Worm (Caenorhabditis elegans) whole organism, L4 larva: ENCODE measurements around the gene W04D12.1.

ENCODE experiments used
- F37D6.2 ChIP-seq: sonication (generic microtip); optimal IDR thresholded peaks from 2 replicates; lab custom pipeline; 2016; ENCODE audit warnings: mild to moderate bottlenecking, missing genetic modification characterization, missing compliant biosample characterization
- T20F7.1 ChIP-seq: fragments of 200-800 bp; sonication (Bioruptor generic); optimal IDR thresholded peaks from 2 replicates; lab custom pipeline; 2018; ENCODE audit warnings: mild to moderate bottlenecking, missing genetic modification characterization, missing compliant biosample characterization
- Y105C5A.15 ChIP-seq: fragments of 200-800 bp; sonication (Bioruptor generic); IDR thresholded peaks from 2 replicates; pipeline ENCODE4 v1.3.6; 2022; ENCODE audit warnings: missing genetic modification characterization, missing compliant biosample characterization
- Y5F2A.4 ChIP-seq: fragments of 200-800 bp; sonication (Bioruptor generic); optimal IDR thresholded peaks from 2 replicates; lab custom pipeline; 2018; ENCODE audit warnings: mild to moderate bottlenecking, missing genetic modification characterization, missing compliant biosample characterization
- Y75B8A.6 ChIP-seq: fragments of 200-800 bp; sonication (Bioruptor generic); IDR thresholded peaks from 2 replicates; pipeline ENCODE4 v1.3.6; 2022; ENCODE audit warnings: missing genetic modification reagents, missing genetic modification characterization, missing compliant biosample characterization
- ZK337.2 ChIP-seq: fragments of 200-800 bp; sonication (Bioruptor generic); IDR thresholded peaks from 2 replicates; pipeline ENCODE4 v1.3.6; 2022; ENCODE audit warnings: missing genetic modification reagents, missing genetic modification characterization, missing compliant biosample characterization
- aha-1 ChIP-seq: fragments of 150-350 bp; peaks from one replicate; lab custom pipeline; 2014; ENCODE audit warnings: missing biosample characterization, missing genetic modification characterization
- ama-1 ChIP-seq: fragments of 150-350 bp; optimal IDR thresholded peaks from 2 replicates; lab custom pipeline; 2014; ENCODE audit warnings: inconsistent platforms, mixed read lengths
- arid-1 ChIP-seq: fragments of 200-800 bp; sonication (Bioruptor generic); conservative IDR thresholded peaks from 2 replicates; pipeline ENCODE4 v1.3.6; 2022; ENCODE audit warnings: missing genetic modification reagents, missing genetic modification characterization, missing compliant biosample characterization
- attf-4 ChIP-seq: sonication (generic microtip); optimal IDR thresholded peaks from 3 replicates; lab custom pipeline; 2017; ENCODE audit warnings: missing biosample characterization, missing genetic modification characterization
- ceh-28 ChIP-seq: fragments of 150-350 bp; optimal IDR thresholded peaks from 2 replicates; lab custom pipeline; 2014; ENCODE audit warnings: missing biosample characterization, missing genetic modification reagents, missing genetic modification characterization
- ceh-32 ChIP-seq: sonication (generic microtip); optimal IDR thresholded peaks from 2 replicates; lab custom pipeline; 2016; ENCODE audit warnings: mild to moderate bottlenecking, missing genetic modification characterization, missing compliant biosample characterization; ENCODE audit not compliant: poor library complexity
- ceh-44 ChIP-seq: fragments of 200-800 bp; sonication (Bioruptor generic); IDR thresholded peaks from 2 replicates; pipeline ENCODE4 v1.3.6; 2022; ENCODE audit warnings: missing genetic modification reagents, missing genetic modification characterization, missing compliant biosample characterization
- ceh-62 ChIP-seq: sonication (generic microtip); optimal IDR thresholded peaks from 2 replicates; lab custom pipeline; 2017; ENCODE audit warnings: missing biosample characterization, missing genetic modification characterization
- cey-2 ChIP-seq: sonication (generic microtip); optimal IDR thresholded peaks from 3 replicates; lab custom pipeline; 2017; ENCODE audit warnings: missing genetic modification characterization, mild to moderate bottlenecking, missing compliant biosample characterization, antibody characterized with exemption, borderline replicate concordance; ENCODE audit not compliant: insufficient read depth
- ctbp-1 ChIP-seq: fragments of 200-800 bp; sonication (Bioruptor generic); IDR thresholded peaks from 2 replicates; pipeline ENCODE4 v1.3.6; 2022; ENCODE audit warnings: missing genetic modification reagents, missing genetic modification characterization, missing compliant biosample characterization
- daf-16 ChIP-seq, 3 experiments: sonication (generic microtip); optimal IDR thresholded peaks; 2 replicates each; lab custom pipeline; 2016 to 2017; ENCODE audit warnings: missing genetic modification characterization in 3 of 3, missing genetic modification reagents in 3 of 3, mild to moderate bottlenecking in 2 of 3, missing compliant biosample characterization in 2 of 3, missing biosample characterization in 1 of 3, moderate library complexity in 1 of 3
- daf-19 ChIP-seq: fragments of 200-800 bp; sonication (Bioruptor generic); conservative IDR thresholded peaks from 2 replicates; pipeline ENCODE4 v1.3.6; 2022; ENCODE audit warnings: missing genetic modification characterization, missing compliant biosample characterization
- dmd-6 ChIP-seq: fragments of 200-800 bp; sonication (Bioruptor generic); IDR thresholded peaks from 2 replicates; pipeline ENCODE4 v1.3.6; 2022; ENCODE audit warnings: missing genetic modification reagents, missing genetic modification characterization, missing compliant biosample characterization
- dve-1 ChIP-seq: sonication (generic microtip); optimal IDR thresholded peaks from 2 replicates; lab custom pipeline; 2017; ENCODE audit warnings: antibody characterized with exemption, mild to moderate bottlenecking, missing genetic modification characterization, missing compliant biosample characterization; ENCODE audit not compliant: insufficient read depth
- egl-43 ChIP-seq: fragments of 200-800 bp; sonication (Bioruptor generic); IDR thresholded peaks from 2 replicates; pipeline ENCODE4 v1.3.6; 2022; ENCODE audit warnings: missing genetic modification reagents, missing genetic modification characterization, missing compliant biosample characterization
- fkh-10 ChIP-seq: fragments of 150-350 bp; optimal IDR thresholded peaks from 2 replicates; lab custom pipeline; 2014; ENCODE audit warnings: missing biosample characterization, missing genetic modification reagents, missing genetic modification characterization
- fos-1 ChIP-seq: fragments of 150-350 bp; optimal IDR thresholded peaks from 2 replicates; lab custom pipeline; 2014; ENCODE audit warnings: missing biosample characterization, missing genetic modification characterization
- gei-8 ChIP-seq: fragments of 200-800 bp; sonication (Bioruptor generic); optimal IDR thresholded peaks from 2 replicates; lab custom pipeline; 2018; ENCODE audit warnings: mild to moderate bottlenecking, missing genetic modification characterization, missing compliant biosample characterization
- hlh-30 ChIP-seq: sonication (generic microtip); optimal IDR thresholded peaks from 2 replicates; lab custom pipeline; 2017; ENCODE audit warnings: antibody characterized with exemption, mild to moderate bottlenecking, missing genetic modification characterization, missing compliant biosample characterization; ENCODE audit not compliant: insufficient read depth
- jun-1 ChIP-seq: fragments of 150-350 bp; optimal IDR thresholded peaks from 2 replicates; lab custom pipeline; 2014; ENCODE audit warnings: missing biosample characterization, missing genetic modification reagents, missing genetic modification characterization
- lin-1 ChIP-seq: fragments of 200-800 bp; sonication (Bioruptor generic); IDR thresholded peaks from 2 replicates; pipeline ENCODE4 v1.3.6; 2022; ENCODE audit warnings: missing genetic modification reagents, missing genetic modification characterization, missing compliant biosample characterization
- lin-15B ChIP-seq: fragments of 150-350 bp; sonication (generic microtip); optimal IDR thresholded peaks from 3 replicates; lab custom pipeline; 2014; ENCODE audit warnings: missing biosample characterization, missing genetic modification characterization
- lin-38 ChIP-seq: fragments of 200-800 bp; sonication (Bioruptor generic); IDR thresholded peaks from 2 replicates; pipeline ENCODE4 v1.3.6; 2022; ENCODE audit warnings: missing genetic modification reagents, missing genetic modification characterization, missing compliant biosample characterization
- madf-5 ChIP-seq, 2 experiments: fragments of 200-800 bp; sonication (Bioruptor generic); IDR thresholded peaks; 2 replicates each; pipeline ENCODE4 v1.3.6; 2022; ENCODE audit warnings: missing compliant biosample characterization in 2 of 2, missing genetic modification characterization in 2 of 2
- mdt-29 ChIP-seq: fragments of 200-800 bp; sonication (Bioruptor generic); IDR thresholded peaks from 2 replicates; pipeline ENCODE4 v1.3.6; 2022; ENCODE audit warnings: missing genetic modification reagents, missing genetic modification characterization, missing compliant biosample characterization
- mes-2 ChIP-seq: sonication (generic microtip); optimal IDR thresholded peaks from 2 replicates; lab custom pipeline; 2016; ENCODE audit warnings: missing genotype, mild to moderate bottlenecking, missing genetic modification characterization, missing compliant biosample characterization; ENCODE audit not compliant: poor library complexity, severe bottlenecking
- mxl-2 ChIP-seq: fragments of 200-800 bp; sonication (Bioruptor generic); conservative IDR thresholded peaks from 2 replicates; pipeline ENCODE4 v1.3.6; 2022; ENCODE audit warnings: missing genetic modification reagents, missing genetic modification characterization, missing compliant biosample characterization
- nhr-10 ChIP-seq: fragments of 150-350 bp; optimal IDR thresholded peaks from 2 replicates; lab custom pipeline; 2014; ENCODE audit warnings: missing biosample characterization, missing genetic modification characterization
- nhr-11 ChIP-seq: fragments of 150-350 bp; optimal IDR thresholded peaks from 2 replicates; lab custom pipeline; 2014; ENCODE audit warnings: missing biosample characterization, missing genetic modification characterization
- nhr-237 ChIP-seq: sonication (generic microtip); optimal IDR thresholded peaks from 2 replicates; lab custom pipeline; 2017; ENCODE audit warnings: missing biosample characterization, missing genetic modification characterization
- nhr-28 ChIP-seq: fragments of 150-350 bp; optimal IDR thresholded peaks from 2 replicates; lab custom pipeline; 2014; ENCODE audit warnings: missing biosample characterization, missing genetic modification characterization
- nhr-42 ChIP-seq: fragments of 200-800 bp; sonication (Bioruptor generic); IDR thresholded peaks from 2 replicates; pipeline ENCODE4 v1.3.6; 2022; ENCODE audit warnings: missing genetic modification characterization, missing compliant biosample characterization
- nhr-48 ChIP-seq: sonication (generic microtip); optimal IDR thresholded peaks from 2 replicates; lab custom pipeline; 2016; ENCODE audit warnings: mild to moderate bottlenecking, missing genetic modification characterization, missing compliant biosample characterization
- nhr-6 ChIP-seq: fragments of 150-350 bp; optimal IDR thresholded peaks from 2 replicates; lab custom pipeline; 2014; ENCODE audit warnings: missing biosample characterization, missing genetic modification characterization
- saeg-2 ChIP-seq: fragments of 200-800 bp; sonication (Bioruptor generic); IDR thresholded peaks from 2 replicates; pipeline ENCODE4 v1.3.6; 2022; ENCODE audit warnings: missing genetic modification reagents, missing genetic modification characterization, missing compliant biosample characterization
- sdz-12 ChIP-seq: fragments of 200-800 bp; sonication (Bioruptor generic); optimal IDR thresholded peaks from 2 replicates; lab custom pipeline; 2018; ENCODE audit warnings: mild to moderate bottlenecking, missing genetic modification characterization, missing compliant biosample characterization
- tag-97 ChIP-seq: fragments of 200-800 bp; sonication (Bioruptor generic); IDR thresholded peaks from 2 replicates; pipeline ENCODE4 v1.3.6; 2022; ENCODE audit warnings: missing genetic modification characterization, missing compliant biosample characterization
- zfp-2 ChIP-seq: sonication (generic microtip); optimal IDR thresholded peaks from 2 replicates; lab custom pipeline; 2016; ENCODE audit warnings: mild to moderate bottlenecking, missing genetic modification characterization, missing compliant biosample characterization
- zip-11 ChIP-seq: fragments of 200-800 bp; sonication (Bioruptor generic); IDR thresholded peaks from 2 replicates; pipeline ENCODE4 v1.3.6; 2022; ENCODE audit warnings: missing genetic modification characterization, missing compliant biosample characterization
- zip-2 ChIP-seq: fragments of 150-350 bp; optimal IDR thresholded peaks from 2 replicates; lab custom pipeline; 2014; ENCODE audit warnings: missing biosample characterization, missing genetic modification characterization
- ztf-11 ChIP-seq: fragments of 150-350 bp; optimal IDR thresholded peaks from 2 replicates; lab custom pipeline; 2014; ENCODE audit warnings: missing biosample characterization, missing genetic modification characterization
- ztf-7 ChIP-seq: fragments of 150-350 bp; optimal IDR thresholded peaks from 2 replicates; lab custom pipeline; 2014; ENCODE audit warnings: missing biosample characterization, missing genetic modification characterization

The W04D12.1 gene

DNA sequence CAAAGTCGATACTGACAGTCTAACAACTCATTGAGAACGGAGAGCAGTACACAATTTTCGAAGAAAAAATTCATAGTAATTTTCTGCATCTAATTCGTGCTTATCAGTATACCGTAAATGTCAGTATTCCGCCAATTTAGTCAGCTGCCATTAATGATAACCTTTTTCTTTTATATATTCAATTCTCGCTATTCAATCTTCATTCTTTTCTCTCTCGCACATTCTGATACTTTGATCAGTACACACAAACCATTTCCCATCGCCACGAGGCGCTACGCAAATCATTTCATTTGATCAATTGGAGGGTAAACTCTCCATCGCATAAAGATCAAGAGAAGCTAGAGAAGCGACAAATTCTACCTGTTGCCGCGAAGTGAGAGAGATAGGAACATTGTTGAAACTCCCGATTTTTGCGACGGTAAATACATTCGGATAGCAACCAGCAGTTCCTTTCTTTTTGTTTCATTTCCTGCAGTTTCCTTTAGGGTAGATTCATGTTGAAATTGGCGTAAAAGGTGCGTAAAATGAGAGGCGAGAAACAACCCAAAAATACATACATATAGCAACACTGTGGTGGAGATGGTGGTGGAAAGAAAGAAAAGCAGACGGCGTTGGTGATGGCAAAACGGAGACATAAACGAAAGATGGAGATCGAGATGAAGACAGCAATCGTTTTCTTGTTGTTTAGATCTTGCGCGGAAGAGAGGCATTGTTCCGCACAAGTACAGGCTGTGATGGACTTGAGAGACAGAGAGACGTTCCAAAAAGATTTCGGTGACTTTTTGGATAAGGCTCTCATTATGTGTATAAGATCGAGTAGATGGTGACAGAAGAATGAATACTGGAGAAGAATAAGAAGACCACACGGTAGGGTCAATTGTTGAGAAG is 1.7 kb downstream of the W04D12.1 start (continued):
- TF ChIP-seq Y5F2A.4 (GFP tag; lab: Kevin White, UChicago) (no peak), cey-2 (tag; lab: Kevin White, UChicago) (peak; percentile 9), arid-1 (GFP tag; lab: Robert Waterston, UW) (no peak), lin-38 (GFP tag; lab: Robert Waterston, UW) (0 out of 2 replicates have a peak, but pooled peaks have one; percentile 18), sdz-12 (no peak), Y75B8A.6 (GFP tag; lab: Robert Waterston, UW) (no peak), ztf-7 (no peak), T20F7.1 (GFP tag; lab: Kevin White, UChicago) (peak; percentile 74), dve-1 (tag; lab: Kevin White, UChicago) (peak; percentile 95), ceh-44 (no peak), mdt-29 (GFP tag; lab: Robert Waterston, UW) (no peak), fkh-10 (GFP tag; lab: Kevin White, UChicago) (no peak), attf-4 (no peak), egl-43 (GFP tag; lab: Robert Waterston, UW) (no peak), saeg-2 (no peak), gei-8 (GFP tag; lab: Kevin White, UChicago) (no peak), ama-1 (lab: Kevin White, UChicago) (peak; percentile 33), zfp-2 (no peak), tag-97 (GFP tag; lab: Robert Waterston, UW) (no peak), ceh-28 (tag; lab: Kevin White, UChicago) (no peak), Y105C5A.15 (GFP tag; lab: Robert Waterston, UW) (no peak), lin-1 (0 out of 2 replicates have a peak, but pooled peaks have one; percentile 24), ZK337.2 (GFP tag; lab: Robert Waterston, UW) (no peak), aha-1 (peak; percentile 25), F37D6.2 (tag; lab: Kevin White, UChicago) (no peak), jun-1 (tag; lab: Kevin White, UChicago) (no peak), hlh-30 (tag; lab: Kevin White, UChicago) (peak; percentile 75), nhr-28 (peak; percentile 96), nhr-48 (tag; lab: Kevin White, UChicago) (peak; percentile 81)

- peak; percentile 49 for TF ChIP-seq nhr-6
- TF ChIP-seq nhr-237 (tag; lab: Kevin White, UChicago) = no peak
- TF ChIP-seq lin-38 (GFP tag; lab: Robert Waterston, UW) = no peak
- TF ChIP-seq zip-2 (tag; lab: Kevin White, UChicago) = no peak
- TF ChIP-seq dmd-6 (GFP tag; lab: Robert Waterston, UW) = peak; percentile 74
- TF ChIP-seq ctbp-1 = no peak
- TF ChIP-seq lin-15B = no peak
- peak; percentile 21 for TF ChIP-seq mes-2 (tag; lab: Kevin White, UChicago)
- peak; percentile 88 for TF ChIP-seq dve-1 (tag; lab: Kevin White, UChicago)
- TF ChIP-seq cey-2 (tag; lab: Kevin White, UChicago) = no peak
- TF ChIP-seq fos-1 (tag; lab: Kevin White, UChicago) = no peak
- TF ChIP-seq Y5F2A.4 (GFP tag; lab: Kevin White, UChicago) = no peak
- 0 out of 2 replicates have a peak, but pooled peaks have one; percentile 42 for TF ChIP-seq daf-19
- TF ChIP-seq daf-16 (GFP tag; optimal IDR thresholded peaks at IDR 0.05; lab: Kevin White, UChicago) = peak in 1 of 2 experiments; percentile 53
- TF ChIP-seq daf-16 (tag; optimal IDR thresholded peaks at IDR 0.05; lab: Kevin White, UChicago) = peak; percentile 96
- peak; percentile 61 for TF ChIP-seq T20F7.1 (GFP tag; lab: Kevin White, UChicago)
- TF ChIP-seq zip-11 (GFP tag; lab: Robert Waterston, UW) = no peak
- TF ChIP-seq lin-1 = 0 out of 2 replicates have a peak, but pooled peaks have one; percentile 27
- TF ChIP-seq nhr-10 (tag; lab: Kevin White, UChicago) = no peak
- no peak for TF ChIP-seq nhr-42 (GFP tag; lab: Robert Waterston, UW)
- no peak for TF ChIP-seq nhr-11 (tag; lab: Kevin White, UChicago)
- no peak for TF ChIP-seq ztf-11 (tag; lab: Kevin White, UChicago)
- TF ChIP-seq mdt-29 (GFP tag; lab: Robert Waterston, UW) = no peak
- no peak for TF ChIP-seq ceh-32 (tag; lab: Kevin White, UChicago)
- TF ChIP-seq ceh-62 (tag; lab: Kevin White, UChicago) = no peak
- TF ChIP-seq madf-5 (GFP tag; IDR thresholded peaks at IDR 0.05; lab: Robert Waterston, UW) = no peak
- TF ChIP-seq mxl-2 = no peak
These were observed 2.4 kb downstream of the W04D12.1 start for ce11 chrIII:5839147-5839546.
